Fruit fly (Drosophila melanogaster) whole organism, prepupa: Measurements from ENCODE around the gene lectin-24Db.

ENCODE experiments used
- CG10669 ChIP-seq: fragments of 200-800 bp; sonication (Bioruptor generic); optimal IDR thresholded peaks from 3 replicates; lab custom pipeline; 2018; ENCODE audit warnings: missing biosample characterization, mild to moderate bottlenecking, missing genetic modification characterization, moderate library complexity
- CG11762 ChIP-seq: fragments of 200-800 bp; sonication (Bioruptor generic); optimal IDR thresholded peaks from 3 replicates; lab custom pipeline; 2016; ENCODE audit warnings: missing biosample characterization, missing genetic modification characterization; ENCODE audit not compliant: insufficient read depth
- CG16779 ChIP-seq: fragments of 200-800 bp; sonication (Bioruptor generic); optimal IDR thresholded peaks from 3 replicates; lab custom pipeline; 2017; ENCODE audit warnings: missing biosample characterization, mild to moderate bottlenecking, missing genetic modification characterization
- CG3032 ChIP-seq: fragments of 200-800 bp; optimal IDR thresholded peaks from 2 replicates; lab custom pipeline; 2019; ENCODE audit warnings: missing biosample characterization, mild to moderate bottlenecking, missing genetic modification characterization, moderate library complexity
- CG31627 ChIP-seq: fragments of 200-800 bp; sonication (Bioruptor generic); optimal IDR thresholded peaks from 3 replicates; lab custom pipeline; 2016; ENCODE audit warnings: missing biosample characterization, missing genetic modification characterization
- CG34406 ChIP-seq: fragments of 200-800 bp; sonication (Bioruptor generic); optimal IDR thresholded peaks from 3 replicates; lab custom pipeline; 2016; ENCODE audit warnings: missing biosample characterization, missing genetic modification characterization
- CG3919 ChIP-seq: fragments of 200-800 bp; sonication (Bioruptor generic); optimal IDR thresholded peaks from 3 replicates; lab custom pipeline; 2016; ENCODE audit warnings: missing biosample characterization, missing genetic modification characterization
- CG4318 ChIP-seq: fragments of 200-800 bp; sonication (Bioruptor generic); optimal IDR thresholded peaks from 3 replicates; lab custom pipeline; 2017; ENCODE audit warnings: missing biosample characterization, mild to moderate bottlenecking, missing genetic modification characterization
- CG6163 ChIP-seq: fragments of 200-800 bp; sonication (Bioruptor generic); IDR thresholded peaks from 3 replicates; pipeline ENCODE4 v1.3.6; 2022; ENCODE audit warnings: missing biosample characterization, missing genetic modification characterization
- CG7368 ChIP-seq: fragments of 200-800 bp; sonication (Bioruptor generic); optimal IDR thresholded peaks from 3 replicates; lab custom pipeline; 2016; ENCODE audit warnings: missing biosample characterization, missing genetic modification characterization
- CG8632 ChIP-seq: fragments of 200-800 bp; sonication (Bioruptor generic); optimal IDR thresholded peaks from 3 replicates; lab custom pipeline; 2016; ENCODE audit warnings: missing biosample characterization, missing genetic modification characterization
- CG9139 ChIP-seq: fragments of 200-800 bp; sonication (Bioruptor generic); optimal IDR thresholded peaks from 3 replicates; lab custom pipeline; 2017; ENCODE audit warnings: missing biosample characterization, mild to moderate bottlenecking, missing genetic modification characterization
- Eip75B ChIP-seq: fragments of 200-800 bp; sonication (Bioruptor generic); optimal IDR thresholded peaks from 3 replicates; lab custom pipeline; 2016; ENCODE audit warnings: missing biosample characterization, missing genetic modification characterization
- Eip78C ChIP-seq: fragments of 200-800 bp; sonication (Bioruptor generic); peaks from one replicate; lab custom pipeline; 2016; ENCODE audit warnings: missing biosample characterization, missing genetic modification characterization
- Ets21C ChIP-seq: fragments of 200-800 bp; sonication (Bioruptor generic); optimal IDR thresholded peaks from 3 replicates; lab custom pipeline; 2016; ENCODE audit warnings: missing biosample characterization, missing genetic modification characterization
- Ets96B ChIP-seq: fragments of 200-800 bp; optimal IDR thresholded peaks from 2 replicates; lab custom pipeline; 2019; ENCODE audit warnings: missing biosample characterization, mild to moderate bottlenecking, missing genetic modification characterization, moderate library complexity
- Hr38 ChIP-seq: sonication (Bioruptor generic); optimal IDR thresholded peaks from 2 replicates; lab custom pipeline; 2016; ENCODE audit warnings: missing biosample characterization, missing genetic modification characterization
- Hr39 ChIP-seq: fragments of 200-800 bp; sonication (Bioruptor generic); optimal IDR thresholded peaks from 2 replicates; lab custom pipeline; 2016; ENCODE audit warnings: missing biosample characterization, missing genetic modification characterization
- Hr4 ChIP-seq: fragments of 200-800 bp; sonication (Bioruptor generic); optimal IDR thresholded peaks from 3 replicates; lab custom pipeline; 2016; ENCODE audit warnings: missing biosample characterization, missing genetic modification characterization
- Lpt ChIP-seq: fragments of 200-800 bp; sonication (Bioruptor generic); optimal IDR thresholded peaks from 3 replicates; lab custom pipeline; 2016; ENCODE audit warnings: missing biosample characterization, missing genetic modification characterization
- Met ChIP-seq: fragments of 200-800 bp; sonication (Bioruptor generic); optimal IDR thresholded peaks from 3 replicates; lab custom pipeline; 2016; ENCODE audit warnings: missing biosample characterization, missing genetic modification characterization
- OdsH ChIP-seq: fragments of 200-800 bp; sonication (Bioruptor generic); optimal IDR thresholded peaks from 3 replicates; lab custom pipeline; 2016; ENCODE audit warnings: missing biosample characterization, missing genetic modification characterization
- Smox ChIP-seq: fragments of 200-800 bp; sonication (Bioruptor generic); optimal IDR thresholded peaks from 3 replicates; lab custom pipeline; 2016; ENCODE audit warnings: missing biosample characterization, missing genetic modification characterization
- Sox102F ChIP-seq: fragments of 200-800 bp; sonication (Bioruptor generic); optimal IDR thresholded peaks from 2 replicates; lab custom pipeline; 2016; ENCODE audit warnings: missing biosample characterization, mild to moderate bottlenecking, missing genetic modification characterization
- Sox14 ChIP-seq: fragments of 200-800 bp; sonication (Bioruptor generic); optimal IDR thresholded peaks from 3 replicates; lab custom pipeline; 2016; ENCODE audit warnings: missing biosample characterization, missing genetic modification characterization
- acj6 ChIP-seq: fragments of 200-800 bp; sonication (Bioruptor generic); optimal IDR thresholded peaks from 3 replicates; lab custom pipeline; 2016; ENCODE audit warnings: missing biosample characterization, missing genetic modification characterization
- cyc ChIP-seq: fragments of 200-800 bp; sonication (Bioruptor generic); optimal IDR thresholded peaks from 3 replicates; lab custom pipeline; 2016; ENCODE audit warnings: missing biosample characterization, missing genetic modification characterization
- dac ChIP-seq: fragments of 200-800 bp; sonication (Bioruptor generic); optimal IDR thresholded peaks from 2 replicates; lab custom pipeline; 2017; ENCODE audit warnings: missing biosample characterization, mild to moderate bottlenecking, missing genetic modification characterization
- eg ChIP-seq: fragments of 200-800 bp; sonication (Bioruptor generic); IDR thresholded peaks from 3 replicates; pipeline ENCODE4 v1.3.6; 2022; ENCODE audit warnings: missing biosample characterization, missing genetic modification characterization
- esn ChIP-seq: fragments of 200-800 bp; sonication (Bioruptor generic); optimal IDR thresholded peaks from 2 replicates; lab custom pipeline; 2016; ENCODE audit warnings: missing biosample characterization, mild to moderate bottlenecking, missing genetic modification characterization, moderate library complexity
- fd59A ChIP-seq: fragments of 200-800 bp; sonication (Bioruptor generic); optimal IDR thresholded peaks from 2 replicates; lab custom pipeline; 2017; ENCODE audit warnings: missing biosample characterization, mild to moderate bottlenecking, missing genetic modification characterization, missing genetic modification reagents
- fd85E ChIP-seq: fragments of 200-800 bp; sonication (Bioruptor generic); optimal IDR thresholded peaks from 3 replicates; lab custom pipeline; 2016; ENCODE audit warnings: missing biosample characterization, missing genetic modification characterization
- lz ChIP-seq: fragments of 200-800 bp; sonication (Bioruptor generic); optimal IDR thresholded peaks from 3 replicates; lab custom pipeline; 2016; ENCODE audit warnings: missing biosample characterization, missing genetic modification characterization
- net ChIP-seq: fragments of 200-800 bp; sonication (Bioruptor generic); optimal IDR thresholded peaks from 3 replicates; lab custom pipeline; 2016; ENCODE audit warnings: missing biosample characterization, missing genetic modification characterization
- pdm3 ChIP-seq: fragments of 200-800 bp; sonication (Bioruptor generic); optimal IDR thresholded peaks from 3 replicates; lab custom pipeline; 2016; ENCODE audit warnings: missing biosample characterization, missing genetic modification characterization
- salr ChIP-seq, 2 experiments: fragments of 200-800 bp; sonication (Bioruptor generic); optimal IDR thresholded peaks; 3 replicates each; lab custom pipeline; 2016 to 2018; ENCODE audit warnings: missing biosample characterization in 2 of 2, missing genetic modification characterization in 2 of 2, mild to moderate bottlenecking in 1 of 2
- svp ChIP-seq: fragments of 200-800 bp; sonication (Bioruptor generic); peaks from one replicate; lab custom pipeline; 2016; ENCODE audit warnings: missing biosample characterization, missing genetic modification characterization
- topi ChIP-seq: fragments of 200-800 bp; sonication (Bioruptor generic); optimal IDR thresholded peaks from 3 replicates; lab custom pipeline; 2016; ENCODE audit warnings: missing biosample characterization, missing genetic modification characterization
- vri ChIP-seq: fragments of 200-800 bp; sonication (Bioruptor generic); optimal IDR thresholded peaks from 3 replicates; lab custom pipeline; 2016; ENCODE audit warnings: missing biosample characterization, mild to moderate bottlenecking, missing genetic modification characterization

The lectin-24Db gene

DNA sequence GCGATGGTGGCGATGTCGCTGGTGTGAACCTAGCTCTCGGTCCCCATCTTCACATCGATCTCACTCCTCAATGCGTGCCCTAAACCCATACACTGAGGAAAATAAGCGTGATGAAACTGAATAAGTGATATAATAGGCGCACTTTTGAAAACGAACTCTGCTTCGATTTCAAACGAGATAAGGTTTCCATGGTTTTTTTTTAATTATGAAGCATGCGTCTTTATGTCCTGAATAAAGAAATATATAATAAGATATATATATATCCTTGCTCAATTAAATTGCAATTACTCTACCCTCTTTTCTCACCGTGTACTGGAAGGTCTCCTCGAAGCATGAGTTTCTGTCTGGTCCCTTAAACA is 35.0 kb downstream of the lectin-24Db start (continued):
- TF ChIP-seq acj6 (GFP tag; lab: Kevin White, UChicago) (peak; percentile 89), eg (GFP tag; lab: Robert Waterston, UW) (peak; percentile 69), Hr38 (GFP tag; lab: Kevin White, UChicago) (no peak), dac (peak; percentile 14), CG16779 (tag; lab: Kevin White, UChicago) (peak; percentile 77), CG6163 (peak; percentile 88), Sox102F (GFP tag; lab: Kevin White, UChicago) (peak; percentile 81), Hr4 (GFP tag; lab: Kevin White, UChicago) (peak; percentile 32), Lpt (GFP tag; lab: Kevin White, UChicago) (peak; percentile 59), net (GFP tag; lab: Kevin White, UChicago) (peak; percentile 75), svp (GFP tag; lab: Kevin White, UChicago) (peak; percentile 90), CG4318 (peak; percentile 67), fd85E (GFP tag; lab: Kevin White, UChicago) (no peak), CG7368 (GFP tag; lab: Kevin White, UChicago) (peak; percentile 62), CG3032 (peak; percentile 94), salr (GFP tag; optimal IDR thresholded peaks at IDR 0.05; lab: Kevin White, UChicago) (peak; percentile 83 to 87), topi (GFP tag; lab: Kevin White, UChicago) (peak; percentile 79), cyc (GFP tag; lab: Kevin White, UChicago) (peak; percentile 75)
- TF ChIP-seq, all 60 proteins: peak for 56

DNA sequence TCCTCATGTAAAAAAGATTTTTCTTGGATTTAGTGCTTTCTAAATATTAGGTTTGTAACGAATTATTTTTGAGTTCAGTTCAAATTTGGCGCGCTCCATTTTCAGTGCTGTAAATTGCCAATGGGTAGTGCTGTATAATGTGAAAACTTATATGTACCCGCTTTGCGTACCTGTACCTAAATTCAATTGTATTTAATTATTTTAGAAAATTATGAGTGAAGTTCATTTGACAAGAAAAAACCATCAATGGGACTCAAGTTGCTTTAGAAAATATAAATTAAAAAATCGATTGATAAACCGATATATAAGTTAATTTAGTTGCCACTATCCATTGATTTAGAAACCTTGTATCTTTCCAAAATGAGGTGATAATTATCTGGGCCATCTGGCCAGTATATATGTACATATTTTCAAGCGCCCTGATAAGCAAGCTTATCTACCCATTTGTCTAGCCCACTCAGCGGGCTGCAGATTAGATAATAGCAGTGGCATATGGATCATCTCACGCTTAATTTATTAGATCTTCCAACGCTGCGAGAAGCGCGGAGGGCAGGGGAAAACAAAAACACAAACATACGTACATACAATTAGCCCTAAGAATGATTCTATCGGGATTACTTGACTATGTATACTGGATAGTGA is 36.4 kb downstream of the lectin-24Db start:
- TF ChIP-seq lz (GFP tag; lab: Kevin White, UChicago) (peak; percentile 40), pdm3 (GFP tag; lab: Kevin White, UChicago) (peak; percentile 47), svp (GFP tag; lab: Kevin White, UChicago) (peak; percentile 64), cyc (GFP tag; lab: Kevin White, UChicago) (peak; percentile 11), esn (GFP tag; lab: Kevin White, UChicago) (peak; percentile 55), Hr38 (GFP tag; lab: Kevin White, UChicago) (no peak), Hr39 (GFP tag; lab: Kevin White, UChicago) (peak; percentile 26), Eip78C (GFP tag; lab: Kevin White, UChicago) (peak; percentile 80), CG10669 (peak; percentile 8), CG16779 (tag; lab: Kevin White, UChicago) (no peak), Ets21C (peak; percentile 11), OdsH (peak; percentile 42), Met (GFP tag; lab: Kevin White, UChicago) (peak; percentile 36), Hr4 (GFP tag; lab: Kevin White, UChicago) (peak; percentile 27), fd59A (GFP tag; lab: Kevin White, UChicago) (no peak), Eip75B (peak; percentile 24), Sox14 (GFP tag; lab: Kevin White, UChicago) (peak; percentile 46), Sox102F (GFP tag; lab: Kevin White, UChicago) (peak; percentile 36), CG3919 (peak; percentile 15), Smox (peak; percentile 17), CG31627 (GFP tag; lab: Kevin White, UChicago) (peak; percentile 34), vri (GFP tag; lab: Kevin White, UChicago) (peak; percentile 32), Ets96B (tag; lab: Kevin White, UChicago) (no peak), CG8632 (GFP tag; lab: Kevin White, UChicago) (no peak), CG9139 (GFP tag; lab: Kevin White, UChicago) (no peak)

DNA sequence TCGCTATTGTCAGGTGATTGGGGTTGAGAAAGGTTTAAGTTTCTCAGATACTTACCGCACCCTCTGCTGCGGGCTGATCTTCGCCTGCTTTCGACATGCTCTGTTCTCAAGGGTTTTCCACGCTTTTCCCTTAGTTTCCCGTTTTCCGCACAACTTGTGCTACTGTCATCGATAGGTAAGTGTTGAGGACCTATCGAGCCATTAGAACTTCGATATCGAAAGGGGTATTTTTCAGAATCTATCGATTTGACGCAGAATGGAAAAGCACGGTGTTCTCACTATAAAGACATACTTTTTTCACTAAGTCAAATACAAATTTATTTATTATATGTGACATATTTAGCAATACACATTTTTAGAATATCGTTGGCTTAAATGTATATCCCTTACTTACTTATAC is 38.9 kb downstream of the lectin-24Db start, which contains the start of gene CG3702:
Gene CG3702 (minus strand): TSS at position 306 of the 400 bp plus-strand sequence.
- TF ChIP-seq CG7368 (GFP tag; lab: Kevin White, UChicago) (no peak), eg (GFP tag; lab: Robert Waterston, UW) (peak; percentile 24; the same call in 1 of the 3 replicates), CG34406 (GFP tag; lab: Kevin White, UChicago) (no peak), Hr38 (GFP tag; lab: Kevin White, UChicago) (no peak), acj6 (GFP tag; lab: Kevin White, UChicago) (no peak), esn (GFP tag; lab: Kevin White, UChicago) (peak; percentile 3), cyc (GFP tag; lab: Kevin White, UChicago) (no peak), Ets96B (tag; lab: Kevin White, UChicago) (no peak), CG3919 (no peak), CG11762 (GFP tag; lab: Kevin White, UChicago) (no peak), CG31627 (GFP tag; lab: Kevin White, UChicago) (peak; percentile 17)
